Worm (Caenorhabditis elegans) whole organism, L1 larva: ENCODE results near the gene ZK856.16.
A peak's percentile ranks its signal among the peaks of the same experiment; 100 is the strongest.

Experiments
- C04F5.9 ChIP-seq: sonication (generic microtip); optimal IDR thresholded peaks from 2 replicates; lab custom pipeline; 2016; ENCODE audit warnings: missing genetic modification characterization, missing compliant biosample characterization
- C34B4.2 ChIP-seq: sonication (generic microtip); optimal IDR thresholded peaks from 2 replicates; lab custom pipeline; 2017; ENCODE audit warnings: mild to moderate bottlenecking, missing genetic modification characterization, missing compliant biosample characterization
- Y116A8C.19 ChIP-seq: sonication (generic microtip); optimal IDR thresholded peaks from 2 replicates; lab custom pipeline; 2016; ENCODE audit warnings: missing compliant biosample characterization, missing genetic modification characterization, borderline replicate concordance
- aha-1 ChIP-seq: fragments of 150-350 bp; optimal IDR thresholded peaks from 2 replicates; lab custom pipeline; 2014; ENCODE audit warnings: missing biosample characterization, missing genetic modification characterization
- alr-1 ChIP-seq: fragments of 200-800 bp; sonication (Bioruptor generic); optimal IDR thresholded peaks from 2 replicates; lab custom pipeline; 2018; ENCODE audit warnings: borderline replicate concordance, mild to moderate bottlenecking, missing genetic modification characterization, missing compliant biosample characterization
- aly-2 ChIP-seq: fragments of 150-350 bp; optimal IDR thresholded peaks from 2 replicates; lab custom pipeline; 2014; ENCODE audit warnings: missing biosample characterization, missing genetic modification characterization
- ceh-63 ChIP-seq: fragments of 200-800 bp; sonication (Bioruptor generic); optimal IDR thresholded peaks from 2 replicates; lab custom pipeline; 2018; ENCODE audit warnings: mild to moderate bottlenecking, missing genetic modification characterization, missing compliant biosample characterization
- ceh-8 ChIP-seq: fragments of 200-800 bp; sonication (Bioruptor generic); optimal IDR thresholded peaks from 2 replicates; lab custom pipeline; 2018; ENCODE audit warnings: mild to moderate bottlenecking, missing genetic modification characterization, moderate library complexity, missing compliant biosample characterization
- ces-1 ChIP-seq: fragments of 150-350 bp; optimal IDR thresholded peaks from 2 replicates; lab custom pipeline; 2014; ENCODE audit warnings: missing biosample characterization, missing genetic modification reagents, missing genetic modification characterization
- dpl-1 ChIP-seq, 3 experiments: fragments of 150-350 bp in 2 of 3; sonication (generic microtip) in 1 of 3; optimal IDR thresholded peaks; 2 replicates each; lab custom pipeline; 2014 to 2017; ENCODE audit warnings: missing biosample characterization in 3 of 3, missing genetic modification characterization in 3 of 3, missing genetic modification reagents in 3 of 3
- dsc-1 ChIP-seq: sonication (generic microtip); optimal IDR thresholded peaks from 2 replicates; lab custom pipeline; 2016; ENCODE audit warnings: mild to moderate bottlenecking, missing genetic modification characterization, missing compliant biosample characterization
- efl-1 ChIP-seq, 4 experiments: fragments of 150-350 bp; optimal IDR thresholded peaks in 3 of 4; peaks in 1 of 4; 1 replicate in 1 of 4; 2 replicates in 3 of 4; lab custom pipeline; 2014; ENCODE audit warnings: missing biosample characterization in 2 of 4, missing genetic modification characterization in 2 of 4, missing genetic modification reagents in 2 of 4
- elt-2 ChIP-seq: sonication (generic microtip); optimal IDR thresholded peaks from 2 replicates; lab custom pipeline; 2016; ENCODE audit warnings: missing genetic modification characterization, mild to moderate bottlenecking, inconsistent platforms, missing compliant biosample characterization, missing genetic modification reagents
- fkh-10 ChIP-seq: sonication (generic microtip); optimal IDR thresholded peaks from 2 replicates; lab custom pipeline; 2017; ENCODE audit warnings: missing biosample characterization, missing genetic modification reagents, missing genetic modification characterization
- fkh-4 ChIP-seq: sonication (generic microtip); optimal IDR thresholded peaks from 2 replicates; lab custom pipeline; 2016; ENCODE audit warnings: missing compliant biosample characterization, missing genetic modification characterization, borderline replicate concordance
- fkh-8 ChIP-seq: sonication (generic microtip); optimal IDR thresholded peaks from 2 replicates; lab custom pipeline; 2016; ENCODE audit warnings: mild to moderate bottlenecking, missing genetic modification characterization, missing compliant biosample characterization
- fos-1 ChIP-seq: fragments of 150-350 bp; optimal IDR thresholded peaks from 2 replicates; lab custom pipeline; 2014; ENCODE audit warnings: missing biosample characterization, missing genetic modification characterization
- grh-1 ChIP-seq: fragments of 200-800 bp; sonication (Bioruptor generic); IDR thresholded peaks from 2 replicates; pipeline ENCODE4 v1.3.6; 2022; ENCODE audit warnings: missing genetic modification reagents, missing genetic modification characterization, missing compliant biosample characterization
- isw-1 ChIP-seq: fragments of 200-800 bp; sonication (Bioruptor generic); IDR thresholded peaks from 2 replicates; pipeline ENCODE4 v1.3.6; 2022; ENCODE audit warnings: missing genetic modification characterization, missing compliant biosample characterization
- jun-1 ChIP-seq: fragments of 150-350 bp; optimal IDR thresholded peaks from 2 replicates; lab custom pipeline; 2014; ENCODE audit warnings: missing biosample characterization, missing genetic modification reagents, missing genetic modification characterization
- lin-13 ChIP-seq: fragments of 150-350 bp; optimal IDR thresholded peaks from 2 replicates; lab custom pipeline; 2014; ENCODE audit warnings: missing biosample characterization, missing genetic modification reagents, missing genetic modification characterization
- lin-15B ChIP-seq: fragments of 150-350 bp; sonication (generic microtip); optimal IDR thresholded peaks from 3 replicates; lab custom pipeline; 2014; ENCODE audit warnings: missing biosample characterization, missing genetic modification characterization
- lin-35 ChIP-seq, 2 experiments: fragments of 150-350 bp; optimal IDR thresholded peaks; 2 replicates each; lab custom pipeline; 2014; ENCODE audit warnings: missing biosample characterization in 2 of 2, missing genetic modification characterization in 2 of 2, missing genetic modification reagents in 2 of 2
- lir-3 ChIP-seq: sonication (generic microtip); optimal IDR thresholded peaks from 2 replicates; lab custom pipeline; 2016; ENCODE audit warnings: mild to moderate bottlenecking, missing genetic modification characterization, moderate library complexity, missing compliant biosample characterization; ENCODE audit not compliant: poor library complexity
- mab-9 ChIP-seq: fragments of 200-800 bp; sonication (Bioruptor generic); IDR thresholded peaks from 2 replicates; pipeline ENCODE4 v1.3.6; 2022; ENCODE audit warnings: missing genetic modification reagents, missing genetic modification characterization, missing compliant biosample characterization
- mef-2 ChIP-seq: fragments of 150-350 bp; optimal IDR thresholded peaks from 2 replicates; lab custom pipeline; 2014; ENCODE audit warnings: missing biosample characterization, missing genetic modification characterization
- mep-1 ChIP-seq: fragments of 150-350 bp; optimal IDR thresholded peaks from 2 replicates; lab custom pipeline; 2014; ENCODE audit warnings: missing biosample characterization, missing genetic modification characterization
- nhr-11 ChIP-seq: fragments of 150-350 bp; optimal IDR thresholded peaks from 2 replicates; lab custom pipeline; 2014; ENCODE audit warnings: missing biosample characterization, missing genetic modification characterization
- nhr-47 ChIP-seq: sonication (generic microtip); optimal IDR thresholded peaks from 2 replicates; lab custom pipeline; 2016; ENCODE audit warnings: mild to moderate bottlenecking, missing genetic modification characterization, moderate library complexity, missing compliant biosample characterization
- nhr-76 ChIP-seq: sonication (generic microtip); optimal IDR thresholded peaks from 2 replicates; lab custom pipeline; 2017; ENCODE audit warnings: missing biosample characterization, missing genetic modification characterization
- nhr-77 ChIP-seq: fragments of 150-350 bp; optimal IDR thresholded peaks from 2 replicates; lab custom pipeline; 2014; ENCODE audit warnings: missing biosample characterization, missing genetic modification characterization
- nhr-84 ChIP-seq: sonication (generic microtip); optimal IDR thresholded peaks from 2 replicates; lab custom pipeline; 2017; ENCODE audit warnings: missing biosample characterization, missing genetic modification characterization
- nhr-85 ChIP-seq: sonication (generic microtip); peaks from one replicate; lab custom pipeline; 2016; ENCODE audit warnings: missing genetic modification characterization, inconsistent platforms, missing compliant biosample characterization
- nhr-90 ChIP-seq: sonication (generic microtip); optimal IDR thresholded peaks from 2 replicates; lab custom pipeline; 2016; ENCODE audit warnings: mild to moderate bottlenecking, missing genetic modification characterization, missing compliant biosample characterization; ENCODE audit not compliant: poor library complexity
- pax-3 ChIP-seq: fragments of 200-800 bp; sonication (Bioruptor generic); optimal IDR thresholded peaks from 2 replicates; lab custom pipeline; 2018; ENCODE audit warnings: mild to moderate bottlenecking, missing genetic modification characterization, moderate library complexity, missing compliant biosample characterization
- rnt-1 ChIP-seq: sonication (generic microtip); optimal IDR thresholded peaks from 2 replicates; lab custom pipeline; 2016; ENCODE audit warnings: mild to moderate bottlenecking, missing genetic modification characterization, moderate library complexity, missing compliant biosample characterization
- snu-23 ChIP-seq: sonication (generic microtip); optimal IDR thresholded peaks from 2 replicates; lab custom pipeline; 2016; ENCODE audit warnings: missing genetic modification characterization, missing compliant biosample characterization
- sptf-1 ChIP-seq: fragments of 150-350 bp; optimal IDR thresholded peaks from 2 replicates; lab custom pipeline; 2014; ENCODE audit warnings: missing biosample characterization, missing genetic modification characterization
- sup-37 ChIP-seq: fragments of 200-800 bp; sonication (Bioruptor generic); optimal IDR thresholded peaks from 2 replicates; lab custom pipeline; 2018; ENCODE audit warnings: mild to moderate bottlenecking, missing genetic modification characterization, missing compliant biosample characterization
- tbx-2 ChIP-seq: sonication (generic microtip); optimal IDR thresholded peaks from 2 replicates; lab custom pipeline; 2016; ENCODE audit warnings: missing genetic modification characterization, missing compliant biosample characterization
- tlp-1 ChIP-seq: fragments of 150-350 bp; optimal IDR thresholded peaks from 2 replicates; lab custom pipeline; 2014; ENCODE audit warnings: missing biosample characterization, missing genetic modification characterization
- unc-130 ChIP-seq: fragments of 150-350 bp; optimal IDR thresholded peaks from 2 replicates; lab custom pipeline; 2017; ENCODE audit warnings: missing biosample characterization, missing genetic modification characterization, inconsistent platforms
- unc-30 ChIP-seq: sonication (generic microtip); optimal IDR thresholded peaks from 2 replicates; lab custom pipeline; 2017; ENCODE audit warnings: missing biosample characterization, missing genetic modification characterization
- unc-62 ChIP-seq: fragments of 150-350 bp; optimal IDR thresholded peaks from 2 replicates; lab custom pipeline; 2014; ENCODE audit warnings: missing biosample characterization, missing genetic modification reagents, missing genetic modification characterization
- unc-86 ChIP-seq: sonication (generic microtip); optimal IDR thresholded peaks from 2 replicates; lab custom pipeline; 2016; ENCODE audit warnings: missing genetic modification characterization, missing compliant biosample characterization
- xbp-1 ChIP-seq: sonication (generic microtip); optimal IDR thresholded peaks from 2 replicates; lab custom pipeline; 2016; ENCODE audit warnings: missing genetic modification characterization, missing compliant biosample characterization
- ztf-11 ChIP-seq, 2 experiments: sonication (generic microtip); optimal IDR thresholded peaks; 2 replicates each; lab custom pipeline; 2016 to 2017; ENCODE audit warnings: missing genetic modification characterization in 2 of 2, missing biosample characterization in 1 of 2, missing compliant biosample characterization in 1 of 2

Gene ZK856.16

ce11 chrV:10246443-10246885 lies 41.1 kb upstream of the ZK856.16 start (continued):
- no peak for TF ChIP-seq nhr-77 (tag; lab: Kevin White, UChicago)
- no peak for TF ChIP-seq lin-15B (tag; lab: Kevin White, UChicago)
- no peak for TF ChIP-seq sptf-1 (tag; lab: Kevin White, UChicago)
- no peak for TF ChIP-seq elt-2 (tag; lab: Kevin White, UChicago)
- peak; percentile 13 for TF ChIP-seq lin-13
- TF ChIP-seq C34B4.2, result no peak
- TF ChIP-seq aly-2 (tag; lab: Kevin White, UChicago), result no peak
- TF ChIP-seq nhr-76 (tag; lab: Kevin White, UChicago), result no peak
- peak; percentile 44 for TF ChIP-seq mep-1 (tag; lab: Kevin White, UChicago)
- no peak for TF ChIP-seq nhr-84 (tag; lab: Kevin White, UChicago)
- TF ChIP-seq rnt-1 (tag; lab: Kevin White, UChicago), result no peak
- peak; percentile 28 for TF ChIP-seq ceh-8 (GFP tag; lab: Kevin White, UChicago)
- no peak for TF ChIP-seq sup-37 (GFP tag; lab: Kevin White, UChicago)
- TF ChIP-seq nhr-11, result peak; percentile 31
- peak; percentile 35 to 53 for TF ChIP-seq efl-1 (optimal IDR thresholded peaks at IDR 0.05; lab: Kevin White, UChicago)
- peak; percentile 42 to 79 for TF ChIP-seq efl-1 (GFP tag; optimal IDR thresholded peaks at IDR 0.05 in 1 of 2; lab: Kevin White, UChicago)
- TF ChIP-seq unc-30, result no peak
- TF ChIP-seq lin-35 (GFP tag; optimal IDR thresholded peaks at IDR 0.05; lab: Kevin White, UChicago), result peak; percentile 55 to 66
- no peak for TF ChIP-seq ces-1 (GFP tag; lab: Kevin White, UChicago)
- TF ChIP-seq alr-1 (tag; lab: Kevin White, UChicago), result no peak
- TF ChIP-seq unc-62 (GFP tag; lab: Kevin White, UChicago), result no peak
- peak; percentile 59 for TF ChIP-seq unc-130 (tag; lab: Kevin White, UChicago)
- TF ChIP-seq fkh-10 (GFP tag; lab: Kevin White, UChicago), result peak; percentile 16
- TF ChIP-seq Y116A8C.19 (tag; lab: Kevin White, UChicago), result no peak
- peak; percentile 69 for TF ChIP-seq unc-86 (tag; lab: Kevin White, UChicago)
- TF ChIP-seq nhr-47 (tag; lab: Kevin White, UChicago), result peak; percentile 78
- TF ChIP-seq jun-1 (tag; lab: Kevin White, UChicago), result no peak
- no peak for TF ChIP-seq tbx-2 (tag; lab: Kevin White, UChicago)
- no peak for TF ChIP-seq ztf-11 (tag; optimal IDR thresholded peaks at IDR 0.05; lab: Kevin White, UChicago)
- no peak for TF ChIP-seq mef-2
- peak; percentile 55 for TF ChIP-seq fkh-4
- TF ChIP-seq xbp-1 (tag; lab: Kevin White, UChicago), result peak; percentile 34
- TF ChIP-seq tlp-1, result no peak
- TF ChIP-seq fkh-8 (tag; lab: Kevin White, UChicago), result peak; percentile 89
- TF ChIP-seq C04F5.9 (tag; lab: Kevin White, UChicago), result no peak

- no peak for TF ChIP-seq aha-1 (tag; lab: Kevin White, UChicago)
- TF ChIP-seq nhr-85 (tag; lab: Kevin White, UChicago), result no peak
- no peak for TF ChIP-seq dpl-1 (GFP tag; optimal IDR thresholded peaks at IDR 0.05; lab: Kevin White, UChicago)
- TF ChIP-seq nhr-11, result no peak
- peak; percentile 6 for TF ChIP-seq dsc-1 (tag; lab: Kevin White, UChicago)
Observed at ce11 chrV:10245615-10246014, 40.2 kb upstream of the ZK856.16 start.

ce11 chrV:10244018-10244720 lies 38.8 kb upstream of the ZK856.16 start:
- TF ChIP-seq dsc-1 (tag; lab: Kevin White, UChicago) (peak; percentile 73), nhr-85 (tag; lab: Kevin White, UChicago) (no peak), unc-30 (no peak), elt-2 (tag; lab: Kevin White, UChicago) (peak; percentile 34), efl-1 (optimal IDR thresholded peaks at IDR 0.05; lab: Kevin White, UChicago) (no peak), efl-1 (GFP tag; optimal IDR thresholded peaks at IDR 0.05 in 1 of 2; lab: Kevin White, UChicago) (no peak), fkh-8 (tag; lab: Kevin White, UChicago) (peak; percentile 11), nhr-90 (no peak), fos-1 (tag; lab: Kevin White, UChicago) (no peak), snu-23 (GFP tag; lab: Kevin White, UChicago) (no peak), lin-15B (tag; lab: Kevin White, UChicago) (no peak), sptf-1 (tag; lab: Kevin White, UChicago) (no peak), isw-1 (GFP tag; lab: Robert Waterston, UW) (no peak), dpl-1 (GFP tag; optimal IDR thresholded peaks at IDR 0.05; lab: Kevin White, UChicago) (no peak), mab-9 (GFP tag; lab: Robert Waterston, UW) (no peak), grh-1 (GFP tag; lab: Robert Waterston, UW) (no peak), pax-3 (tag; lab: Kevin White, UChicago) (no peak), ceh-63 (no peak), unc-62 (GFP tag; lab: Kevin White, UChicago) (no peak), lir-3 (tag; lab: Kevin White, UChicago) (no peak), tbx-2 (tag; lab: Kevin White, UChicago) (no peak), aly-2 (tag; lab: Kevin White, UChicago) (no peak)
